Worm (Caenorhabditis elegans) whole organism, L4 larva: ENCODE results near the gene F21G4.1.

Experiments
- R02D3.7 ChIP-seq: fragments of 150-350 bp; sonication (generic microtip); optimal IDR thresholded peaks from 3 replicates; lab custom pipeline; 2014; ENCODE audit warnings: missing biosample characterization, missing genetic modification characterization
- Y48G9A.11 ChIP-seq: fragments of 200-800 bp; sonication (Bioruptor generic); IDR thresholded peaks from 2 replicates; pipeline ENCODE4 v1.3.6; 2022; ENCODE audit warnings: missing genetic modification reagents, missing genetic modification characterization, missing compliant biosample characterization
- ZK337.2 ChIP-seq: fragments of 200-800 bp; sonication (Bioruptor generic); IDR thresholded peaks from 2 replicates; pipeline ENCODE4 v1.3.6; 2022; ENCODE audit warnings: missing genetic modification reagents, missing genetic modification characterization, missing compliant biosample characterization
- aha-1 ChIP-seq: fragments of 150-350 bp; peaks from one replicate; lab custom pipeline; 2014; ENCODE audit warnings: missing biosample characterization, missing genetic modification characterization
- ama-1 ChIP-seq: fragments of 150-350 bp; optimal IDR thresholded peaks from 2 replicates; lab custom pipeline; 2014; ENCODE audit warnings: inconsistent platforms, mixed read lengths
- arid-1 ChIP-seq: fragments of 200-800 bp; sonication (Bioruptor generic); conservative IDR thresholded peaks from 2 replicates; pipeline ENCODE4 v1.3.6; 2022; ENCODE audit warnings: missing genetic modification reagents, missing genetic modification characterization, missing compliant biosample characterization
- attf-4 ChIP-seq: sonication (generic microtip); optimal IDR thresholded peaks from 3 replicates; lab custom pipeline; 2017; ENCODE audit warnings: missing biosample characterization, missing genetic modification characterization
- ceh-32 ChIP-seq: sonication (generic microtip); optimal IDR thresholded peaks from 2 replicates; lab custom pipeline; 2016; ENCODE audit warnings: mild to moderate bottlenecking, missing genetic modification characterization, missing compliant biosample characterization; ENCODE audit not compliant: poor library complexity
- ceh-44 ChIP-seq: fragments of 200-800 bp; sonication (Bioruptor generic); IDR thresholded peaks from 2 replicates; pipeline ENCODE4 v1.3.6; 2022; ENCODE audit warnings: missing genetic modification reagents, missing genetic modification characterization, missing compliant biosample characterization
- ctbp-1 ChIP-seq: fragments of 200-800 bp; sonication (Bioruptor generic); IDR thresholded peaks from 2 replicates; pipeline ENCODE4 v1.3.6; 2022; ENCODE audit warnings: missing genetic modification reagents, missing genetic modification characterization, missing compliant biosample characterization
- daf-16 ChIP-seq, 3 experiments: sonication (generic microtip); optimal IDR thresholded peaks; 2 replicates each; lab custom pipeline; 2016 to 2017; ENCODE audit warnings: missing genetic modification characterization in 3 of 3, missing genetic modification reagents in 3 of 3, mild to moderate bottlenecking in 2 of 3, missing compliant biosample characterization in 2 of 3, missing biosample characterization in 1 of 3, moderate library complexity in 1 of 3
- dmd-6 ChIP-seq: fragments of 200-800 bp; sonication (Bioruptor generic); IDR thresholded peaks from 2 replicates; pipeline ENCODE4 v1.3.6; 2022; ENCODE audit warnings: missing genetic modification reagents, missing genetic modification characterization, missing compliant biosample characterization
- dve-1 ChIP-seq: sonication (generic microtip); optimal IDR thresholded peaks from 2 replicates; lab custom pipeline; 2017; ENCODE audit warnings: antibody characterized with exemption, mild to moderate bottlenecking, missing genetic modification characterization, missing compliant biosample characterization; ENCODE audit not compliant: insufficient read depth
- egl-27 ChIP-seq: sonication (generic microtip); optimal IDR thresholded peaks from 3 replicates; lab custom pipeline; 2017; ENCODE audit warnings: missing biosample characterization, missing genetic modification reagents, missing genetic modification characterization
- egl-43 ChIP-seq: fragments of 200-800 bp; sonication (Bioruptor generic); IDR thresholded peaks from 2 replicates; pipeline ENCODE4 v1.3.6; 2022; ENCODE audit warnings: missing genetic modification reagents, missing genetic modification characterization, missing compliant biosample characterization
- fkh-10 ChIP-seq: fragments of 150-350 bp; optimal IDR thresholded peaks from 2 replicates; lab custom pipeline; 2014; ENCODE audit warnings: missing biosample characterization, missing genetic modification reagents, missing genetic modification characterization
- fos-1 ChIP-seq: fragments of 150-350 bp; optimal IDR thresholded peaks from 2 replicates; lab custom pipeline; 2014; ENCODE audit warnings: missing biosample characterization, missing genetic modification characterization
- hlh-11 ChIP-seq: fragments of 200-800 bp; sonication (Bioruptor generic); optimal IDR thresholded peaks from 2 replicates; lab custom pipeline; 2018; ENCODE audit warnings: mild to moderate bottlenecking, missing genetic modification characterization, missing compliant biosample characterization
- hlh-30 ChIP-seq: sonication (generic microtip); optimal IDR thresholded peaks from 2 replicates; lab custom pipeline; 2017; ENCODE audit warnings: antibody characterized with exemption, mild to moderate bottlenecking, missing genetic modification characterization, missing compliant biosample characterization; ENCODE audit not compliant: insufficient read depth
- lin-1 ChIP-seq: fragments of 200-800 bp; sonication (Bioruptor generic); IDR thresholded peaks from 2 replicates; pipeline ENCODE4 v1.3.6; 2022; ENCODE audit warnings: missing genetic modification reagents, missing genetic modification characterization, missing compliant biosample characterization
- lir-3 ChIP-seq: sonication (generic microtip); optimal IDR thresholded peaks from 2 replicates; lab custom pipeline; 2016; ENCODE audit warnings: mild to moderate bottlenecking, missing genetic modification characterization, missing compliant biosample characterization
- mep-1 ChIP-seq: fragments of 150-350 bp; sonication (generic microtip); optimal IDR thresholded peaks from 3 replicates; lab custom pipeline; 2014; ENCODE audit warnings: missing biosample characterization, missing genetic modification characterization
- mxl-2 ChIP-seq: fragments of 200-800 bp; sonication (Bioruptor generic); conservative IDR thresholded peaks from 2 replicates; pipeline ENCODE4 v1.3.6; 2022; ENCODE audit warnings: missing genetic modification reagents, missing genetic modification characterization, missing compliant biosample characterization
- nhr-25 ChIP-seq: sonication (generic microtip); optimal IDR thresholded peaks from 2 replicates; lab custom pipeline; 2017; ENCODE audit warnings: missing genetic modification characterization, mild to moderate bottlenecking, missing compliant biosample characterization, antibody characterized with exemption, moderate library complexity, borderline replicate concordance; ENCODE audit not compliant: insufficient read depth
- nhr-28 ChIP-seq: fragments of 150-350 bp; optimal IDR thresholded peaks from 2 replicates; lab custom pipeline; 2014; ENCODE audit warnings: missing biosample characterization, missing genetic modification characterization
- nhr-6 ChIP-seq: fragments of 150-350 bp; optimal IDR thresholded peaks from 2 replicates; lab custom pipeline; 2014; ENCODE audit warnings: missing biosample characterization, missing genetic modification characterization
- nhr-77 ChIP-seq: fragments of 150-350 bp; optimal IDR thresholded peaks from 2 replicates; lab custom pipeline; 2014; ENCODE audit warnings: missing biosample characterization, missing genetic modification characterization
- pha-4 ChIP-seq, 2 experiments: fragments of 150-350 bp in 1 of 2; fragments of 200-800 bp in 1 of 2; sonication (Bioruptor generic) in 1 of 2; IDR thresholded peaks in 1 of 2; optimal IDR thresholded peaks in 1 of 2; 2 replicates each; pipeline versions ENCODE4 v1.3.6 to Lab custom; 2014 to 2022; ENCODE audit warnings: missing genetic modification characterization in 2 of 2, missing genetic modification reagents in 2 of 2, missing biosample characterization in 1 of 2, missing compliant biosample characterization in 1 of 2
- php-3 ChIP-seq: fragments of 200-800 bp; sonication (Bioruptor generic); IDR thresholded peaks from 2 replicates; pipeline ENCODE4 v1.3.6; 2022; ENCODE audit warnings: missing genetic modification reagents, missing genetic modification characterization, missing compliant biosample characterization
- pqm-1 ChIP-seq: sonication (generic microtip); optimal IDR thresholded peaks from 2 replicates; lab custom pipeline; 2017; ENCODE audit warnings: missing biosample characterization, missing genetic modification characterization
- rbr-2 ChIP-seq: sonication (generic microtip); optimal IDR thresholded peaks from 2 replicates; lab custom pipeline; 2016; ENCODE audit warnings: missing genotype, missing genetic modification characterization, missing compliant biosample characterization
- skn-1 ChIP-seq: fragments of 150-350 bp; optimal IDR thresholded peaks from 2 replicates; lab custom pipeline; 2014; ENCODE audit warnings: missing biosample characterization, missing genetic modification characterization
- spr-3 ChIP-seq: fragments of 200-800 bp; sonication (Bioruptor generic); optimal IDR thresholded peaks from 2 replicates; lab custom pipeline; 2018; ENCODE audit warnings: mild to moderate bottlenecking, missing genetic modification characterization, missing compliant biosample characterization
- tag-97 ChIP-seq: fragments of 200-800 bp; sonication (Bioruptor generic); IDR thresholded peaks from 2 replicates; pipeline ENCODE4 v1.3.6; 2022; ENCODE audit warnings: missing genetic modification characterization, missing compliant biosample characterization
- tra-1 ChIP-seq: fragments of 200-800 bp; sonication (Bioruptor generic); IDR thresholded peaks from 2 replicates; pipeline ENCODE4 v1.3.6; 2022; ENCODE audit warnings: missing genetic modification reagents, missing genetic modification characterization, missing compliant biosample characterization
- zag-1 ChIP-seq: fragments of 150-350 bp; optimal IDR thresholded peaks from 2 replicates; lab custom pipeline; 2014; ENCODE audit warnings: missing biosample characterization, missing genetic modification characterization

F21G4.1 gene

DNA sequence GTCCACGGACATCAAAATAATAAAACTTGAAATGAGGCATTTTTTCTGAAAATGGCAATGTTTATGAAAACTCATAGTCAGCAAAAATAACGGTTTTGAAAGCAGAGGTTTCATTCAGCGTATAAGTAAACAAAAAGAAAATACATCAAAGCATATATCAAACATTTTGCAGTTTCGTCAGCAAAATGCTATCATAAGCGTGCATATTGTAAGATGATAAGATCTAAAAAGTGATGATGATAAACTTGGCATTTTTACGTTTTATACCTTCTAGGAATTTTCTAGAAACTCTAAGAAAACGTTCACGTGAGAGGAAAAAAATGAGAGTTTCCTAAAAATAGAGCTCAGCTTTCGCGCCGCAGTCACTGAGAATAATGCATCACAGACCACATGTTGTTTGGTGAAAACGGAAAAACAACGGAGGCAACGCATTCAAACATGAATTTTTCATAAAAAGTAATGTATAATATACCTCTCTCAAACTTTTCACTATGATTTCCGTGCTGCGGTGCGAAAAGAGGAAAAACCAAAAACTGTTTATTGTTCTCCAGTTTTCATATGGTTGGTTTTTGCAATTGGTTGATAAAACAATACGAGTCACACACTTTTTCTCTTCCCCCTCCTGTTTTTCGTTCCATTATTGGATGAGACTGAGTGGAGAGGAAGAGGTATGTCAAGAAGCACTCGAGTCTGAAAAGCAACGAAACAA, 29.1 kb downstream of the F21G4.1 start, which contains the start of the genes gst-36 and R07B1.5:
Gene gst-36, minus strand, starts transcription at position 45 of the 709 bp plus-strand sequence.
Gene R07B1.5, plus strand, starts transcription at position 665 of the 709 bp plus-strand sequence.
- TF ChIP-seq daf-16 (GFP tag; optimal IDR thresholded peaks at IDR 0.05; lab: Kevin White, UChicago) (no peak), daf-16 (tag; optimal IDR thresholded peaks at IDR 0.05; lab: Kevin White, UChicago) (peak; percentile 80), fkh-10 (GFP tag; lab: Kevin White, UChicago) (no peak), nhr-28 (tag; lab: Kevin White, UChicago) (peak; percentile 52), fos-1 (tag; lab: Kevin White, UChicago) (no peak), mxl-2 (GFP tag; lab: Robert Waterston, UW) (0 out of 2 replicates have a peak, but pooled peaks have one; percentile 5), Y48G9A.11 (no peak), hlh-11 (tag; lab: Kevin White, UChicago) (peak; percentile 45), pqm-1 (tag; lab: Kevin White, UChicago) (peak; percentile 7), php-3 (GFP tag; lab: Robert Waterston, UW) (peak; percentile 29; the same call in 1 of the 2 replicates), dve-1 (tag; lab: Kevin White, UChicago) (peak; percentile 33), dmd-6 (GFP tag; lab: Robert Waterston, UW) (peak; percentile 15; the same call in 1 of the 2 replicates), hlh-30 (tag; lab: Kevin White, UChicago) (peak; percentile 3)

DNA sequence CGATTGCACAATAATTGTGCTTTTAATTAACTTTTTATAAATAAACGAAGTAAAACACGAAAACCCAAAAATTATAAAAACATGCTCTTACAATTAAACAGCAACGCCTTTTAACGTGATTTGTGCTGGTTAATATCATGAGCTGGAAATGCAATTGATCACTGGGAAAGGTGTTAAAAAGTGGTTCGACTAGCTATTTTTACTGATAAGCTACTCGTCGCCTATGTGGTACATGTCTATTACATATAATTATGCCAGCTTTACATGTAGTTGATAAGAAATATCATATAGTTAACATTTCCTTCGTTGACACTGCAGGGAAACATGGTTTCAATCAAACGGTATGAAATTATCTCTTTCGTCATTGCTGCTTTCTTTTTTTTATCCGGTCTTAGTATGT, 34.1 kb downstream of the F21G4.1 start, which contains the start of gene scav-5:
Gene scav-5, plus strand, starts transcription at position 297 of the 400 bp plus-strand sequence.
- TF ChIP-seq ctbp-1 (GFP tag; lab: Robert Waterston, UW) = no peak
- TF ChIP-seq zag-1 (tag; lab: Kevin White, UChicago) = no peak
- no peak for TF ChIP-seq daf-16 (GFP tag; optimal IDR thresholded peaks at IDR 0.05; lab: Kevin White, UChicago)
- peak; percentile 74 for TF ChIP-seq daf-16 (tag; optimal IDR thresholded peaks at IDR 0.05; lab: Kevin White, UChicago)
- TF ChIP-seq nhr-6 = peak; percentile 8
- TF ChIP-seq hlh-30 (tag; lab: Kevin White, UChicago) = peak; percentile 2
- peak; percentile 76 for TF ChIP-seq dmd-6 (GFP tag; lab: Robert Waterston, UW)
- TF ChIP-seq lir-3 = no peak
- no peak for TF ChIP-seq skn-1 (tag; lab: Kevin White, UChicago)
- TF ChIP-seq hlh-11 (tag; lab: Kevin White, UChicago) = peak; percentile 67
- TF ChIP-seq nhr-28 (tag; lab: Kevin White, UChicago) = peak; percentile 92
- peak; percentile 74; the same call in 1 of the 2 replicates for TF ChIP-seq tra-1 (GFP tag; lab: Robert Waterston, UW)
- TF ChIP-seq php-3 (GFP tag; lab: Robert Waterston, UW) = peak; percentile 71
- TF ChIP-seq mep-1 (tag; lab: Kevin White, UChicago) = no peak
- TF ChIP-seq pqm-1 (tag; lab: Kevin White, UChicago) = peak; percentile 91
- no peak for TF ChIP-seq R02D3.7 (tag; lab: Kevin White, UChicago)
- TF ChIP-seq ZK337.2 (GFP tag; lab: Robert Waterston, UW) = no peak
- TF ChIP-seq arid-1 (GFP tag; lab: Robert Waterston, UW) = no peak
- TF ChIP-seq dve-1 (tag; lab: Kevin White, UChicago) = peak; percentile 83
- peak; percentile 17 for TF ChIP-seq nhr-77 (tag; lab: Kevin White, UChicago)
- TF ChIP-seq egl-43 = no peak

DNA sequence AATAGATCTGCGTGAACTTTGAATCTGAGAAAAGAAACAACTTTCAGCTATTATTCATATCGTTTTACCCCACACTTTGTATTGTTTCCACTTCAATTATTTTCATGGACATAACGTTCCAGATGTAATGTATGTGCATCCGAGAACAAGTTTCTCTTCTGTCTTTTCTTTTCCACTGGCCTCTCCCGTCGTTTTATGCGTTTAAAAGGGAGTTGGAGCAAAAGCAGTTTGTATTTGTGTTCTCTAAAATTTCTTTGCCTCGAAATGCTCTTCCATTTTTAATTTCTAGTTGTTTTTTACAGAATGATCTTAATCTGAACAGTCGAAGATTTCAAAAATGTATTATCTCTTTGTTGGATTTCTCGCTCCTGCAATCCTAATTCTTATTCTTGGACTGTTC, 35.5 kb downstream of the F21G4.1 start, which contains the start of gene R07B1.11:
Gene R07B1.11, plus strand, starts transcription at position 301 of the 400 bp plus-strand sequence.
- TF ChIP-seq attf-4 (tag; lab: Kevin White, UChicago) (no peak), ceh-32 (tag; lab: Kevin White, UChicago) (no peak), nhr-25 (tag; lab: Kevin White, UChicago) (no peak), mxl-2 (GFP tag; lab: Robert Waterston, UW) (no peak), ceh-44 (GFP tag; lab: Robert Waterston, UW) (no peak), nhr-28 (tag; lab: Kevin White, UChicago) (no peak), tag-97 (GFP tag; lab: Robert Waterston, UW) (no peak), ama-1 (lab: Kevin White, UChicago) (no peak), rbr-2 (no peak), pha-4 (GFP tag; IDR thresholded peaks at IDR 0.05; lab: Robert Waterston, UW) (no peak), pha-4 (tag; optimal IDR thresholded peaks at IDR 0.05; lab: Kevin White, UChicago) (no peak), hlh-11 (tag; lab: Kevin White, UChicago) (no peak), aha-1 (no peak), spr-3 (GFP tag; lab: Kevin White, UChicago) (no peak), egl-27 (tag; lab: Kevin White, UChicago) (no peak), lin-1 (no peak)
